Fruit fly (Drosophila melanogaster): ENCODE measurements around the gene mRpL45.

The mRpL45 gene

dm6 chr3R:22624737-22625136 is 6.4 kb downstream of the mRpL45 start (continued):
- TF ChIP-seq sens-2 (GFP tag; IDR thresholded peaks at IDR 0.05) = peak; percentile 75
- peak; percentile 72 for TF ChIP-seq Hsf (GFP tag; optimal IDR thresholded peaks at IDR 0.05)
- TF ChIP-seq dpn (GFP tag; optimal IDR thresholded peaks at IDR 0.05) = peak; percentile 56 to 59
- TF ChIP-seq Meics (GFP tag; optimal IDR thresholded peaks at IDR 0.05) = peak; percentile 29
- TF ChIP-seq ap (GFP tag; IDR thresholded peaks at IDR 0.05) = peak; percentile 73
- peak; percentile 77 for TF ChIP-seq slbo (GFP tag; IDR thresholded peaks at IDR 0.05)
- no peak for TF ChIP-seq shn (GFP tag; optimal IDR thresholded peaks at IDR 0.05)
- TF ChIP-seq Sox102F (GFP tag; optimal IDR thresholded peaks at IDR 0.05) = peak; percentile 77
- no peak for TF ChIP-seq ham (GFP tag; IDR thresholded peaks at IDR 0.05)
- no peak for TF ChIP-seq Usf (GFP tag; optimal IDR thresholded peaks at IDR 0.05)
- no peak for TF ChIP-seq crol (GFP tag; IDR thresholded peaks at IDR 0.05)
- TF ChIP-seq Rfx (GFP tag; IDR thresholded peaks at IDR 0.05) = peak; percentile 63
- TF ChIP-seq MBD-R2 (GFP tag; IDR thresholded peaks at IDR 0.05) = peak; percentile 25; the same call in 1 of the 2 replicates
- TF ChIP-seq CG17802 (tag; optimal IDR thresholded peaks at IDR 0.05) = peak; percentile 29
- TF ChIP-seq Atf-2 (GFP tag; optimal IDR thresholded peaks at IDR 0.05) = peak; percentile 26
- peak; percentile 3 for TF ChIP-seq CG18476 (GFP tag; optimal IDR thresholded peaks at IDR 0.05)
- TF ChIP-seq CG8924 (tag; optimal IDR thresholded peaks at IDR 0.05) = peak; percentile 71
- TF ChIP-seq CG31388 (GFP tag; optimal IDR thresholded peaks at IDR 0.05) = peak; percentile 23
- peak; percentile 65 for TF ChIP-seq CG10959 (GFP tag; IDR thresholded peaks at IDR 0.05)
- TF ChIP-seq PHDP (tag; optimal IDR thresholded peaks at IDR 0.05) = peak; percentile 56
- TF ChIP-seq ATbp (GFP tag; optimal IDR thresholded peaks at IDR 0.05) = peak; percentile 55
- no peak for TF ChIP-seq MESR4 (GFP tag; optimal IDR thresholded peaks at IDR 0.05)
- no peak for TF ChIP-seq CG7928 (GFP tag; optimal IDR thresholded peaks at IDR 0.05)
- peak; percentile 77 for TF ChIP-seq CG2712 (tag; optimal IDR thresholded peaks at IDR 0.05)
- TF ChIP-seq Max (GFP tag; optimal IDR thresholded peaks at IDR 0.05) = peak; percentile 54
- peak; percentile 30; the same call in 1 of the 2 replicates for TF ChIP-seq sim (GFP tag; IDR thresholded peaks at IDR 0.05)
- no peak for TF ChIP-seq zfh2 (GFP tag; optimal IDR thresholded peaks at IDR 0.05)
- TF ChIP-seq CG11247 (GFP tag; IDR thresholded peaks at IDR 0.05) = peak; percentile 52
- no peak for TF ChIP-seq emc (GFP tag; optimal IDR thresholded peaks at IDR 0.05)
- peak; percentile 54 for TF ChIP-seq CG13624 (GFP tag; optimal IDR thresholded peaks at IDR 0.05)
- TF ChIP-seq run (tag; optimal IDR thresholded peaks at IDR 0.05) = peak; percentile 17
- peak; percentile 61; the same call in 1 of the 2 replicates for TF ChIP-seq CG32532 (GFP tag; IDR thresholded peaks at IDR 0.05)
- TF ChIP-seq vnd (GFP tag; IDR thresholded peaks at IDR 0.05; ENCODE audit: partially characterized antibody) = no peak
- TF ChIP-seq row (GFP tag; IDR thresholded peaks at IDR 0.05) = peak; percentile 80
- TF ChIP-seq Xbp1 (GFP tag; optimal IDR thresholded peaks at IDR 0.05) = peak; percentile 65
- TF ChIP-seq CG14050 (GFP tag; IDR thresholded peaks at IDR 0.05) = peak; percentile 29; the same call in 1 of the 3 replicates
- peak; percentile 71 for TF ChIP-seq ttk (GFP tag; IDR thresholded peaks at IDR 0.05)
- TF ChIP-seq CG6689 (GFP tag; IDR thresholded peaks at IDR 0.05) = peak; percentile 73
- peak; percentile 54 for TF ChIP-seq gcm (GFP tag; optimal IDR thresholded peaks at IDR 0.05)
- TF ChIP-seq CG13123 (GFP tag; optimal IDR thresholded peaks at IDR 0.05) = no peak
- TF ChIP-seq jumu (GFP tag; optimal IDR thresholded peaks at IDR 0.05) = peak; percentile 59
- TF ChIP-seq CG11560 (tag; IDR thresholded peaks at IDR 0.05) = 0 out of 3 replicates have a peak, but pooled peaks have one; percentile 57
- peak; percentile 53 for TF ChIP-seq CG10267 (tag; optimal IDR thresholded peaks at IDR 0.05)
- no peak for TF ChIP-seq CG6654 (GFP tag; optimal IDR thresholded peaks at IDR 0.05)
- TF ChIP-seq h (optimal IDR thresholded peaks at IDR 0.05) = no peak
- TF ChIP-seq CG17186 (GFP tag; optimal IDR thresholded peaks at IDR 0.05) = peak; percentile 43
- TF ChIP-seq Rx (GFP tag; IDR thresholded peaks at IDR 0.05) = peak; percentile 74
- peak; percentile 36 for TF ChIP-seq NfI (GFP tag; optimal IDR thresholded peaks at IDR 0.05)
- TF ChIP-seq CG10654 (GFP tag; optimal IDR thresholded peaks at IDR 0.05) = peak; percentile 54
- TF ChIP-seq ERR (GFP tag; optimal IDR thresholded peaks at IDR 0.05) = peak; percentile 47
- TF ChIP-seq CrebB (tag; optimal IDR thresholded peaks at IDR 0.05) = no peak
- TF ChIP-seq btn (GFP tag; optimal IDR thresholded peaks at IDR 0.05) = peak; percentile 39
